Worm (Caenorhabditis elegans): ENCODE measurements around the gene hlb-1.
A peak's percentile ranks its signal among the peaks of the same experiment; 100 is the strongest.

Gene hlb-1

DNA sequence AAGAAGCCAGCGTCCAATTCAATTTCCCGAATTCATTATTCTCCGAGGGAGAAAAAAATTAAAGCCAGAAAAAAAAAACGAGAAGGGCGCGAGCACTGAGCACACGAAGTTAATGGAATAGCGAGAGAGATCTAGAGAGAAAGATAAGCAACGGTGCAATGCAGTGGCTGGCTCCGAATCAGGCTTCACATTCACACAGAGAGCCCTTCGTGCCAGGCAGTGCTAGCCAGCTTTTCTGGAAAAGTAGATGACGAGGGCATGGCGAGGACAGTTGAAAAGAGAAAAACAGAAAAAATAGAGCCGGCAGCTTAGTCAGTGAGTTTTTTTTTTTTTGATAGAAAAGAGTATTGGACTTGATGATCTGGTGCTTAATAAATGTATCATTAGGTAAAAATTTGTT is 31.1 kb upstream of the hlb-1 start:
- TF ChIP-seq F13C5.2 (tag; optimal IDR thresholded peaks at IDR 0.05) (no peak), sea-1 (GFP tag; conservative IDR thresholded peaks at IDR 0.05) (no peak), B0310.2 (tag; optimal IDR thresholded peaks at IDR 0.05) (no peak), ama-1 (optimal IDR thresholded peaks at IDR 0.05) (no peak), tra-4 (tag; optimal IDR thresholded peaks at IDR 0.05) (no peak), tbx-11 (GFP tag; IDR thresholded peaks at IDR 0.05) (no peak), ceh-13 (GFP tag; optimal IDR thresholded peaks at IDR 0.05) (no peak), hmbx-1 (tag; optimal IDR thresholded peaks at IDR 0.05) (no peak), hnd-1 (tag; optimal IDR thresholded peaks at IDR 0.05) (no peak), aly-1 (tag; optimal IDR thresholded peaks at IDR 0.05) (no peak), flt-1 (GFP tag; IDR thresholded peaks at IDR 0.05) (no peak), hmg-4 (GFP tag; optimal IDR thresholded peaks at IDR 0.05) (no peak), scrt-1 (GFP tag; IDR thresholded peaks at IDR 0.05) (no peak), ceh-36 (tag; optimal IDR thresholded peaks at IDR 0.05) (no peak), ets-7 (tag; optimal IDR thresholded peaks at IDR 0.05) (no peak), tbx-37 (GFP tag; conservative IDR thresholded peaks at IDR 0.05) (no peak), pes-1 (GFP tag; IDR thresholded peaks at IDR 0.05) (no peak)

DNA sequence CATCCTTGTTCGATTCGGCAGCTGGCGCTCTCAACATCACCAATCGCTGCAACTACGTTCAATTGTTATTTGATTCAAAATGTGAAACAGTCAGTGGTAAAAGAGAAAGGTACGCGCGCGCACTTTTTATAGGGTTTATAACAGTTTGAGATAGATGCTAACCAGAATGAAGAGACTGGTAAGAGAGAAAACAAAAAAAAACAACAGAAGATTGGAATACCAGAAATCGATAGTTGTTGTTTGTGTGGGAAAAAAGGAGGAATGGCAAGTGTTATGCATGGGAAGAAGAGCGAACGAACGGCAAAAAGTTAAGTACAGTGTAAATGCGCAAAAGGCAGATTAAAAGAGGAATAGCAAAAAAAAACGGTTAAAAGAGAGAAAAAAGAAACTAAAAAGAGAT is 27.3 kb upstream of the hlb-1 start, which contains the start of gene Y26E6A.3:
Y26E6A.3 (minus strand) TSS at position 101 of the 400 bp plus-strand sequence.
- TF ChIP-seq ceh-36 (tag; optimal IDR thresholded peaks at IDR 0.05), result no peak
- no peak for TF ChIP-seq B0310.2 (tag; optimal IDR thresholded peaks at IDR 0.05)
- TF ChIP-seq ama-1 (optimal IDR thresholded peaks at IDR 0.05), result no peak
- no peak for TF ChIP-seq hmbx-1 (tag; optimal IDR thresholded peaks at IDR 0.05)
- TF ChIP-seq hnd-1 (tag; optimal IDR thresholded peaks at IDR 0.05), result no peak
- TF ChIP-seq aly-1 (tag; optimal IDR thresholded peaks at IDR 0.05), result no peak
- TF ChIP-seq ets-7 (tag; optimal IDR thresholded peaks at IDR 0.05), result no peak
- no peak for TF ChIP-seq flt-1 (GFP tag; IDR thresholded peaks at IDR 0.05)
- TF ChIP-seq tbx-37 (GFP tag; conservative IDR thresholded peaks at IDR 0.05), result no peak
- TF ChIP-seq pes-1 (GFP tag; IDR thresholded peaks at IDR 0.05), result no peak
- no peak for TF ChIP-seq ceh-13 (GFP tag; optimal IDR thresholded peaks at IDR 0.05)

DNA sequence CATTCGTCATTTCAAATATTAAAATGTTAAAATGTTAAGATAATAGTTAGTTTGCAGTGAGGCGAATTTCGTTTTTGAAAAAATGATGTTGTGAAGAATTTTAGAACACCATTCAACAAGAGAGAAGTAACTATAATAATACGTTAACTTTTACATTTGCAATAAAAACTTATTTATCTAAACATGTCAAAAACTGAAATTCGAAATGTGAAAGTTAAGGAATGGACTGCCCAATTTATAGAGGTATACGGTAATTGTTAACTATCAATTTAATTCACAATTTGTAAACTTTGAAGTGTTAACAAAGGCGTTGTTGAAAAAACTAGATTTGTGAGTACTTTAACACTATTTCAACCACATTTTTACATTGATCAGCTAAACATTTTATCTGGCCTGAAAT is 21.2 kb upstream of the hlb-1 start:
- TF ChIP-seq ama-1 (optimal IDR thresholded peaks at IDR 0.05), result no peak
- no peak for TF ChIP-seq hmbx-1 (tag; optimal IDR thresholded peaks at IDR 0.05)
- no peak for TF ChIP-seq tbx-37 (GFP tag; conservative IDR thresholded peaks at IDR 0.05)
- TF ChIP-seq pes-1 (GFP tag; IDR thresholded peaks at IDR 0.05), result no peak
- no peak for TF ChIP-seq tra-4 (tag; optimal IDR thresholded peaks at IDR 0.05)
- TF ChIP-seq ets-7 (tag; optimal IDR thresholded peaks at IDR 0.05), result no peak
- TF ChIP-seq ceh-36 (tag; optimal IDR thresholded peaks at IDR 0.05), result no peak
- no peak for TF ChIP-seq flt-1 (GFP tag; IDR thresholded peaks at IDR 0.05)
- TF ChIP-seq hmg-4 (GFP tag; optimal IDR thresholded peaks at IDR 0.05), result no peak

DNA sequence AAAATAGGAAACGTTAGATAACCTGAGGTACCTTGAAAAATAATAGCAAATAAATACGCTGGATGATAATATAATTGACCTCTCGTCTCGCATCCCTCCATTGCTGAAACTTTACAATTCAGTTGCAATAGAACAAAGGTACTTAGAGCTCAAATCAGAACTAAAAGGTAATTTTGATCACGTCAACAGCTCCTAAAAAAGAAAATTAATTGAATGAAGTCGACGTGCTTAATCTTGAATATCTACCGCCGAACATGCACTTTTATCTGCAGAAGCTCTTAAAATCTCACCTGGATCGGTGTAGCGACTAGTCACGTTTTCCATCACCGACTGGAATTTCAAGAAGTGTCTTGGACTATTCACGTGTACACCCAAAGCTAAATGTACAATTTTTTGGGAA is 20.8 kb upstream of the hlb-1 start, which contains the start of gene sra-39:
sra-39 (minus strand) TSS at position 101 of the 400 bp plus-strand sequence.
- TF ChIP-seq aly-1 (tag; optimal IDR thresholded peaks at IDR 0.05) (no peak), tbx-37 (GFP tag; conservative IDR thresholded peaks at IDR 0.05) (no peak), sea-1 (GFP tag; conservative IDR thresholded peaks at IDR 0.05) (no peak), tra-4 (tag; optimal IDR thresholded peaks at IDR 0.05) (no peak), scrt-1 (GFP tag; IDR thresholded peaks at IDR 0.05) (no peak), pes-1 (GFP tag; IDR thresholded peaks at IDR 0.05) (no peak), ceh-36 (tag; optimal IDR thresholded peaks at IDR 0.05) (no peak), B0310.2 (tag; optimal IDR thresholded peaks at IDR 0.05) (no peak), hnd-1 (tag; optimal IDR thresholded peaks at IDR 0.05) (no peak)

DNA sequence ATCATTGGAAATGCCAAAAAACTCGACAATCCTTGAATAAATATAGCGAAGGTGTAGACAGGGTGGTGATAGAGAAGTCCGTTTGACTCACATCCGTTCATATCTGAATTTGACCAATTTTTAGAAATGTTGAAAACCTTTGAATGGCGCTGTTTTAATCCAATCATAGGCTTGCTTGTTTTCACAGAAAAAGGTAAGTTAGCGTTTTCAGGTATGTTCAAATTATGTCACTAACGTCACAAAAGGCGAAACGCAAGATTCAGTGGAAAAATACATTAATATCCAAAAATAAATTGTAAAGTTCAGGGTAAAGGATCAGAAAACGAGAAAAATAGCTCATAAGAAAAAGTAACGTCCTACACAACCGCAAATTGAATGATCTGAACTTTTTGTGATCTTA is 17.5 kb upstream of the hlb-1 start, which contains the start of gene sra-38:
sra-38 (minus strand) TSS at position 101 of the 400 bp plus-strand sequence.
- TF ChIP-seq F13C5.2 (tag; optimal IDR thresholded peaks at IDR 0.05) (no peak), ceh-13 (GFP tag; optimal IDR thresholded peaks at IDR 0.05) (no peak), hmbx-1 (tag; optimal IDR thresholded peaks at IDR 0.05) (no peak)

DNA sequence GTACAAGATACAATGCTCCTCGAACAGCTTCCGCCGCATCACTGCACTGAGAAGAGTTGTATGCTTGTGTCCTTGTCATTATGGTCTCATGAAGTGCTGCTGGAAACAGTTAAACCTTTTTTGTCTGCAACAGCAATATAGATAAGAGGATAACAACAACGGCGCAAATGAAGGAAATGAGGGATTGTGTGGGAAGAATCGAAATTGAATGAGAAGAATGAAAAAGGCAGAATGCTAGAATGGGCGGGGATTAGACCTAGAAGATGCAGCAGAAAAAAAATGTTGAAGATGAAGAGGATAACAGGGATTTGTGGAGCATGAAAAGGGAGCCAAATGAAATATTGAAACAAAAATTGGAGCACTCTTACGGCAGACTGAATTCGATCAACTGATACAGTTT is 10.7 kb upstream of the hlb-1 start, which contains the start of gene sra-37:
sra-37 (minus strand) TSS at position 101 of the 400 bp plus-strand sequence.
- TF ChIP-seq B0310.2 (tag; optimal IDR thresholded peaks at IDR 0.05), result no peak
- TF ChIP-seq tra-4 (tag; optimal IDR thresholded peaks at IDR 0.05), result no peak

DNA sequence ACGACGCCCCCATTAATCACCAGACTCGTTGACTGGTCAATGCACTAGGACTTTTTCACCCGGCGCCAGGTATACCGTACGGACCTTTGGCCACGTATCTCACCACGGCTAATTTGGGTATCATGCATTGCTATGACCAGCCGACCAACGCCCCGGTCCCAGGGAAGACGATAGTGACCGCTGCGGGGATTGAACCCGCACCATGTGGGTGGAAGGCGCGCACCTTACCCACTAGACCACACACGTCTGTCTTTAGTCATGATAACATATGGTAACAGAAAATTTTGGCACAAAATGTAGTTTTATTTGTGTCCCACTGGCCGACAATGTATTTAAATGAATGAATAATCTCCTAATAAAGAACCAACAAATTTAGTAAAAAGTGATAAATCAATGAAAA is 3.7 kb upstream of the hlb-1 start:
- TF ChIP-seq ets-7 (tag; optimal IDR thresholded peaks at IDR 0.05) (no peak), sea-1 (GFP tag; conservative IDR thresholded peaks at IDR 0.05) (peak; percentile 42; the same call in 1 of the 2 replicates)

DNA sequence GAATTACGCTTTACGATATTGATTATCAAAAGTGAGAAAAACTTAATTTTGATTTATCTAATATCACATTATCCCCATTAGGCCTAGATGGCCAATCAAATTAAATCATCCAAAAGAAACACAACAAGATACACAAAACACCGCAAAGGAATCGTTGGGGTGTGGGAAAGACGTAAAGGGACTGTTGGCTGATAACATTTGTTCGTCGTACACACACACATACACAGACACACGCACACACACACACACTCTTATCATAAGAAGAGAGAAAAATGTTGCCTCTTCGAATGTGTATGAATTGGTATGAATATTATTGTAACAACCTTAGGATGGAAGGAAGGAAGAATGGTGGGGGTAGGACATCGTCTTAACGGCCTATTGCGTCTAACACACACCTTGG is 2.6 kb upstream of the hlb-1 start:
- TF ChIP-seq tbx-37 (GFP tag; conservative IDR thresholded peaks at IDR 0.05), result no peak
- no peak for TF ChIP-seq pes-1 (GFP tag; IDR thresholded peaks at IDR 0.05)
- no peak for TF ChIP-seq ama-1 (optimal IDR thresholded peaks at IDR 0.05)

DNA sequence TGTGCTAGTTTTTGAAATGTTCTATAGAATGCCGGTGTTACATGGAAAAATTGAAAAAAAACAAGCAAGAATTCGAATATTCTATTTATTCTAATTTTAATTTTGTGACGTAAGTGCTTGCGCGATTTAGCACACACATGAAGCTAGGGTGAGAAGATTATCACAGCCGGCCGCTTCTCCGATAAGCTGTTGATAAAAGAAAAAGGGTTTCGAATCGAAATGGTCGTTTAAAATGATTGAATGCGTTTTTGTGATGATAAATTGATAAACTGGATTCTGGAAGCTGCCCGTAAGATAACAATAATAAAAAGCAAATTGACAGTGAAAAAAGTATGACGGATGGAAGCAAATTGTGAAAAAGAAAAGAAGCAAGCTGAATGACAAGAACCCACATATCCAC is 1.6 kb upstream of the hlb-1 start:
- TF ChIP-seq B0310.2 (tag; optimal IDR thresholded peaks at IDR 0.05), result no peak
- no peak for TF ChIP-seq scrt-1 (GFP tag; IDR thresholded peaks at IDR 0.05)
- no peak for TF ChIP-seq ceh-13 (GFP tag; optimal IDR thresholded peaks at IDR 0.05)
- no peak for TF ChIP-seq ceh-36 (tag; optimal IDR thresholded peaks at IDR 0.05)
- TF ChIP-seq aly-1 (tag; optimal IDR thresholded peaks at IDR 0.05), result no peak
- no peak for TF ChIP-seq tbx-11 (GFP tag; IDR thresholded peaks at IDR 0.05)
- no peak for TF ChIP-seq hmbx-1 (tag; optimal IDR thresholded peaks at IDR 0.05)
- TF ChIP-seq ets-7 (tag; optimal IDR thresholded peaks at IDR 0.05), result no peak
- TF ChIP-seq F13C5.2 (tag; optimal IDR thresholded peaks at IDR 0.05), result no peak
- TF ChIP-seq flt-1 (GFP tag; IDR thresholded peaks at IDR 0.05), result no peak
- TF ChIP-seq ama-1 (optimal IDR thresholded peaks at IDR 0.05), result no peak
- no peak for TF ChIP-seq hmg-4 (GFP tag; optimal IDR thresholded peaks at IDR 0.05)
- no peak for TF ChIP-seq hnd-1 (tag; optimal IDR thresholded peaks at IDR 0.05)
- TF ChIP-seq sea-1 (GFP tag; conservative IDR thresholded peaks at IDR 0.05), result no peak
- TF ChIP-seq tra-4 (tag; optimal IDR thresholded peaks at IDR 0.05), result no peak
- TF ChIP-seq tbx-37 (GFP tag; conservative IDR thresholded peaks at IDR 0.05), result no peak
- TF ChIP-seq pes-1 (GFP tag; IDR thresholded peaks at IDR 0.05), result no peak

Data from whole organism, early embryonic.